Worm (Caenorhabditis elegans) whole organism, L4 larva: ENCODE results near the gene abcx-1.

ENCODE experiments used
- D1046.2 ChIP-seq: fragments of 200-800 bp; sonication (Bioruptor generic); IDR thresholded peaks from 2 replicates; pipeline ENCODE4 v1.3.6; 2022; ENCODE audit warnings: missing genetic modification characterization, missing compliant biosample characterization
- F37D6.2 ChIP-seq: sonication (generic microtip); optimal IDR thresholded peaks from 2 replicates; lab custom pipeline; 2016; ENCODE audit warnings: mild to moderate bottlenecking, missing genetic modification characterization, missing compliant biosample characterization
- R02D3.7 ChIP-seq: fragments of 150-350 bp; sonication (generic microtip); optimal IDR thresholded peaks from 3 replicates; lab custom pipeline; 2014; ENCODE audit warnings: missing biosample characterization, missing genetic modification characterization
- T26A8.4 ChIP-seq: fragments of 200-800 bp; sonication (Bioruptor generic); IDR thresholded peaks from 2 replicates; pipeline ENCODE4 v1.3.6; 2022; ENCODE audit warnings: missing genetic modification characterization, missing compliant biosample characterization
- Y105C5A.15 ChIP-seq: fragments of 200-800 bp; sonication (Bioruptor generic); IDR thresholded peaks from 2 replicates; pipeline ENCODE4 v1.3.6; 2022; ENCODE audit warnings: missing genetic modification characterization, missing compliant biosample characterization
- Y5F2A.4 ChIP-seq: fragments of 200-800 bp; sonication (Bioruptor generic); optimal IDR thresholded peaks from 2 replicates; lab custom pipeline; 2018; ENCODE audit warnings: mild to moderate bottlenecking, missing genetic modification characterization, missing compliant biosample characterization
- ama-1 ChIP-seq: fragments of 150-350 bp; optimal IDR thresholded peaks from 2 replicates; lab custom pipeline; 2014; ENCODE audit warnings: inconsistent platforms, mixed read lengths
- ceh-20 ChIP-seq: fragments of 200-800 bp; sonication (Bioruptor generic); IDR thresholded peaks from 2 replicates; pipeline ENCODE4 v1.3.6; 2022; ENCODE audit warnings: missing genetic modification reagents, missing genetic modification characterization, missing compliant biosample characterization
- ceh-28 ChIP-seq: fragments of 150-350 bp; optimal IDR thresholded peaks from 2 replicates; lab custom pipeline; 2014; ENCODE audit warnings: missing biosample characterization, missing genetic modification reagents, missing genetic modification characterization
- ceh-82 ChIP-seq: sonication (generic microtip); optimal IDR thresholded peaks from 2 replicates; lab custom pipeline; 2017; ENCODE audit warnings: missing biosample characterization, missing genetic modification characterization
- cey-2 ChIP-seq: sonication (generic microtip); optimal IDR thresholded peaks from 3 replicates; lab custom pipeline; 2017; ENCODE audit warnings: missing genetic modification characterization, mild to moderate bottlenecking, missing compliant biosample characterization, antibody characterized with exemption, borderline replicate concordance; ENCODE audit not compliant: insufficient read depth
- daf-12 ChIP-seq: fragments of 150-350 bp; optimal IDR thresholded peaks from 2 replicates; lab custom pipeline; 2014; ENCODE audit warnings: missing biosample characterization, missing genetic modification reagents, missing genetic modification characterization
- dmd-6 ChIP-seq: fragments of 200-800 bp; sonication (Bioruptor generic); IDR thresholded peaks from 2 replicates; pipeline ENCODE4 v1.3.6; 2022; ENCODE audit warnings: missing genetic modification reagents, missing genetic modification characterization, missing compliant biosample characterization
- dmd-9 ChIP-seq: fragments of 200-800 bp; sonication (Bioruptor generic); IDR thresholded peaks from 2 replicates; pipeline ENCODE4 v1.3.6; 2022; ENCODE audit warnings: missing genetic modification reagents, missing genetic modification characterization, missing compliant biosample characterization
- duxl-1 ChIP-seq: sonication (generic microtip); optimal IDR thresholded peaks from 2 replicates; lab custom pipeline; 2016; ENCODE audit warnings: mild to moderate bottlenecking, missing genetic modification characterization, moderate library complexity, missing compliant biosample characterization; ENCODE audit not compliant: poor library complexity
- dve-1 ChIP-seq: sonication (generic microtip); optimal IDR thresholded peaks from 2 replicates; lab custom pipeline; 2017; ENCODE audit warnings: antibody characterized with exemption, mild to moderate bottlenecking, missing genetic modification characterization, missing compliant biosample characterization; ENCODE audit not compliant: insufficient read depth
- fkh-10 ChIP-seq: fragments of 150-350 bp; optimal IDR thresholded peaks from 2 replicates; lab custom pipeline; 2014; ENCODE audit warnings: missing biosample characterization, missing genetic modification reagents, missing genetic modification characterization
- hlh-11 ChIP-seq: fragments of 200-800 bp; sonication (Bioruptor generic); optimal IDR thresholded peaks from 2 replicates; lab custom pipeline; 2018; ENCODE audit warnings: mild to moderate bottlenecking, missing genetic modification characterization, missing compliant biosample characterization
- jun-1 ChIP-seq: fragments of 150-350 bp; optimal IDR thresholded peaks from 2 replicates; lab custom pipeline; 2014; ENCODE audit warnings: missing biosample characterization, missing genetic modification reagents, missing genetic modification characterization
- mxl-2 ChIP-seq: fragments of 200-800 bp; sonication (Bioruptor generic); conservative IDR thresholded peaks from 2 replicates; pipeline ENCODE4 v1.3.6; 2022; ENCODE audit warnings: missing genetic modification reagents, missing genetic modification characterization, missing compliant biosample characterization
- nhr-10 ChIP-seq: fragments of 150-350 bp; optimal IDR thresholded peaks from 2 replicates; lab custom pipeline; 2014; ENCODE audit warnings: missing biosample characterization, missing genetic modification characterization
- nhr-11 ChIP-seq: fragments of 150-350 bp; optimal IDR thresholded peaks from 2 replicates; lab custom pipeline; 2014; ENCODE audit warnings: missing biosample characterization, missing genetic modification characterization
- nhr-111 ChIP-seq: fragments of 200-800 bp; sonication (Bioruptor generic); optimal IDR thresholded peaks from 2 replicates; lab custom pipeline; 2018; ENCODE audit warnings: mild to moderate bottlenecking, missing genetic modification characterization, missing compliant biosample characterization
- nhr-28 ChIP-seq: fragments of 150-350 bp; optimal IDR thresholded peaks from 2 replicates; lab custom pipeline; 2014; ENCODE audit warnings: missing biosample characterization, missing genetic modification characterization
- nhr-41 ChIP-seq: fragments of 200-800 bp; sonication (Bioruptor generic); IDR thresholded peaks from 2 replicates; pipeline ENCODE4 v1.3.6; 2022; ENCODE audit warnings: missing genetic modification reagents, missing genetic modification characterization, missing compliant biosample characterization
- nhr-42 ChIP-seq: fragments of 200-800 bp; sonication (Bioruptor generic); IDR thresholded peaks from 2 replicates; pipeline ENCODE4 v1.3.6; 2022; ENCODE audit warnings: missing genetic modification characterization, missing compliant biosample characterization
- nhr-76 ChIP-seq: fragments of 150-350 bp; optimal IDR thresholded peaks from 2 replicates; lab custom pipeline; 2014; ENCODE audit warnings: missing biosample characterization, missing genetic modification characterization
- php-3 ChIP-seq: fragments of 200-800 bp; sonication (Bioruptor generic); IDR thresholded peaks from 2 replicates; pipeline ENCODE4 v1.3.6; 2022; ENCODE audit warnings: missing genetic modification reagents, missing genetic modification characterization, missing compliant biosample characterization
- pqm-1 ChIP-seq: sonication (generic microtip); optimal IDR thresholded peaks from 2 replicates; lab custom pipeline; 2017; ENCODE audit warnings: missing biosample characterization, missing genetic modification characterization
- set-16 ChIP-seq: fragments of 200-800 bp; sonication (Bioruptor generic); IDR thresholded peaks from 2 replicates; pipeline ENCODE4 v1.3.6; 2022; ENCODE audit warnings: missing genetic modification reagents, missing genetic modification characterization, missing compliant biosample characterization
- skn-1 ChIP-seq: fragments of 150-350 bp; optimal IDR thresholded peaks from 2 replicates; lab custom pipeline; 2014; ENCODE audit warnings: missing biosample characterization, missing genetic modification characterization
- snpc-1.2 ChIP-seq: fragments of 200-800 bp; sonication (Bioruptor generic); IDR thresholded peaks from 2 replicates; pipeline ENCODE4 v1.3.6; 2022; ENCODE audit warnings: missing genetic modification reagents, missing genetic modification characterization, missing compliant biosample characterization
- spr-1 ChIP-seq: sonication (generic microtip); optimal IDR thresholded peaks from 2 replicates; lab custom pipeline; 2016; ENCODE audit warnings: mild to moderate bottlenecking, missing genetic modification characterization, missing compliant biosample characterization
- tra-1 ChIP-seq: fragments of 200-800 bp; sonication (Bioruptor generic); IDR thresholded peaks from 2 replicates; pipeline ENCODE4 v1.3.6; 2022; ENCODE audit warnings: missing genetic modification reagents, missing genetic modification characterization, missing compliant biosample characterization
- unc-130 ChIP-seq: sonication (generic microtip); optimal IDR thresholded peaks from 2 replicates; lab custom pipeline; 2016; ENCODE audit warnings: missing genetic modification reagents, missing genetic modification characterization, missing compliant biosample characterization
- unc-62 ChIP-seq, 3 experiments: fragments of 150-350 bp in 1 of 3; sonication (generic microtip); optimal IDR thresholded peaks in 2 of 3; peaks in 1 of 3; 1 replicate in 1 of 3; 2 replicates in 2 of 3; lab custom pipeline; 2014 to 2017; ENCODE audit warnings: missing biosample characterization in 3 of 3, missing genetic modification characterization in 3 of 3, missing genetic modification reagents in 3 of 3, missing genotype in 1 of 3

Gene abcx-1

DNA sequence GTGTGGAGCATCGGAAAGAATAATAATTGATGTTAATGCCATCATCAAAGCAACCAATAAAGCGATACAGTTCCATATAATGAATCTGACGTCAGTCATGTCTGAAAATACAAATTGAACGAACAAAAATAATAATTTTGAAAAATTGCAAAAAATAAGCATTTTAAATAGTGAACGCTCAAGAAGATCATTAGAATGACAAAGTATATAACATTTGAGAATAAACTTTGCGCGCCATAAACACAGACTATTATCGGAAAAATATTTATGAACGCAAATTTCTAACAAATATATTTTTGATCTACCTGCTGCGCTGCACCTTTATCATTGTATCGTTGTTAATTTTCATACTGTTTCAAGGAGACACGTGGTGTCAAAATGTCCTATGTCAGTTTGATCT lies 30.5 kb upstream of the abcx-1 start, which contains the start of gene R05G9.3:
TSS of gene R05G9.3 (minus strand) at position 101 of the 400 bp plus-strand sequence.
- TF ChIP-seq tra-1 (no peak), ceh-82 (tag; lab: Kevin White, UChicago) (no peak), snpc-1.2 (GFP tag; lab: Robert Waterston, UW) (no peak), hlh-11 (no peak), nhr-41 (GFP tag; lab: Robert Waterston, UW) (no peak), ama-1 (lab: Kevin White, UChicago) (no peak), ceh-28 (tag; lab: Kevin White, UChicago) (no peak), T26A8.4 (GFP tag; lab: Robert Waterston, UW) (no peak), ceh-20 (no peak), dmd-6 (GFP tag; lab: Robert Waterston, UW) (no peak), dve-1 (tag; lab: Kevin White, UChicago) (no peak), jun-1 (no peak)
- TF ChIP-seq, all 104 proteins: peak for 0

DNA sequence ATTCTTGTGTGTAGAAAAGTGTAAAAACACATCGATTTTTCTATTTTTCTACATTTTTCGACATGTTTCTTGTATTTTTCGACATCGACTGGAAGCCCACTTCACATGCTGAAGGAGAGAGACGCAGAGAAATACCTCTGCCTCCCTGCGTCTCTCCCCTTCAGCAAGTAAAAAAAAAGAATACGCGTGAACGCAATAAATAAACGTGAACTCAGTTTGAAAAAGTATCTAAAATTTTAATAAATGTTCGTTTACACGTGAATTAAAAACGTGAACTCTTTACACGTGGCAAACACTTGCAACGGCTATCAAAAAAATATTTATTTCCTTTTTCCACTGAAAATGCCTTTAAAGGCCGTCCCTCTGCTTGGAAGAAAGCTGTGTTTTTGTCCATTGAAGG lies 29.1 kb upstream of the abcx-1 start, which contains the start of gene R05G9.1:
TSS of gene R05G9.1 (plus strand) at position 343 of the 400 bp plus-strand sequence.
- TF ChIP-seq skn-1 (tag; lab: Kevin White, UChicago) (no peak), set-16 (GFP tag; lab: Robert Waterston, UW) (no peak)

DNA sequence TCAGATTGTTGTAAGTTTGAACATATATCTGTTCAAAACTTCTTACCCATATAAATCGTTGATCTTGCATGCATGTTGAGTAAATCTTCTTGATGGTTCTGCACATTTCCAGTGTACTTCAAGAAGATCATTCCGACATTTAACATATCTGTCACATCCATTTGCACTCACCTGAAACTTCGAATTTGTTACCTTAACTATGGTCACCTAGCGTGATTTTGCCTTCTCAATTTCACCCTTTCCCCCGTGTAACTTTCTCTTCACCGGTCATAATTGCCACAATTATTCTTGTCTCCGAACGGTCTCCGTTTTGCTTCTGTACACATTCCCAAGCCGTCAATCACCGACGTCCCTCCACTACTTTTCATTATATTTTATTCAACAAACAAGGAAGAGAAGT lies 18.6 kb upstream of the abcx-1 start:
- peak in 1 of 2 experiments; percentile 94 for TF ChIP-seq unc-62 (GFP tag; optimal IDR thresholded peaks at IDR 0.05 in 1 of 2; lab: Kevin White, UChicago)
- TF ChIP-seq unc-62 (tag; optimal IDR thresholded peaks at IDR 0.05; lab: Kevin White, UChicago), result no peak
- no peak for TF ChIP-seq daf-12 (tag; lab: Kevin White, UChicago)

DNA sequence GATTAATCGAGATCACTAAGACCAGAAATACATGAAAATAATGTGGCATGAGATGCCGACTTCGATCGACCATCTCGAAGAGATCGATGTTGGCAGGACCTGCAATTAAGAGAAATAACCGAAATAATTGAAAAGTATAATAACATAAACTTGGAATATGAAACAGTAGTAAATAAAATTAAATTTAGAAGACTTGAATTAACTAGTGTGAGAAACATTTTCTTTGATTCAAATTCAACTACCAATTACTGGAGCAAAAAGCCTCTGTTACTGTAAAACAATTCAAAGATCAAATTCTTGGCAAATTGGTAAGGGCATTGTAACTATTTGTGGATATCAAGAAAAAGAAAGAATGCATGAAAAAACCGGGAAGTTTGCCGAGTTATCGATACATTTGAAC lies 18.1 kb upstream of the abcx-1 start, which contains the start of gene R05G9R.1:
TSS of gene R05G9R.1 (minus strand) at position 101 of the 400 bp plus-strand sequence.
- TF ChIP-seq cey-2 (no peak), duxl-1 (tag; lab: Kevin White, UChicago) (no peak), fkh-10 (GFP tag; lab: Kevin White, UChicago) (no peak), nhr-10 (tag; lab: Kevin White, UChicago) (no peak), php-3 (GFP tag; lab: Robert Waterston, UW) (no peak), pqm-1 (tag; lab: Kevin White, UChicago) (no peak), jun-1 (no peak), dmd-9 (no peak), nhr-11 (tag; lab: Kevin White, UChicago) (no peak), Y105C5A.15 (GFP tag; lab: Robert Waterston, UW) (no peak), Y5F2A.4 (GFP tag; lab: Kevin White, UChicago) (no peak), R02D3.7 (no peak), F37D6.2 (tag; lab: Kevin White, UChicago) (no peak), D1046.2 (GFP tag; lab: Robert Waterston, UW) (no peak), unc-130 (GFP tag; lab: Kevin White, UChicago) (no peak)

DNA sequence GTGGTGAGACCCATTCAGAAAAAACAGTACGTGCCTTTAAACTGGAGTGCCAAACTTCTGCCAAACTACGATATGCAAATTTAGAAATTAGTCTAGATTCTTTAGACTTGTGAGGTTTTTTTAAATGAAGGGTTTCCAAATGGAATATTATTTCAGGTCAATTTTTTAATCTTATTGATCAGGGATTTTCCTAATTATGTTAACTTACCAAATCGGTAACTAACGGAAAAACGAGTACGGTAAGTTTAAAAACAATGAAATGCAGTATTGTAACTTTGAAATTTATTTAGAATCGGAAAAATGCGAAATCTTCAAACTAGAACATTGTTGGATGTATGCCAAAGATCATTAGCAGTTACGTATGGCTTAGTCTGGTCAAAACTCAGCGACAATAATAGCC lies 15.7 kb upstream of the abcx-1 start, which contains the start of gene C56E6.7:
TSS of gene C56E6.7 (plus strand) at position 301 of the 400 bp plus-strand sequence.
- no peak for TF ChIP-seq mxl-2
- TF ChIP-seq nhr-111 (GFP tag; lab: Kevin White, UChicago), result no peak
- TF ChIP-seq nhr-42 (GFP tag; lab: Robert Waterston, UW), result no peak
- no peak for TF ChIP-seq nhr-28 (tag; lab: Kevin White, UChicago)
- TF ChIP-seq T26A8.4 (GFP tag; lab: Robert Waterston, UW), result no peak
- no peak for TF ChIP-seq jun-1
- TF ChIP-seq spr-1 (tag; lab: Kevin White, UChicago), result no peak
- TF ChIP-seq unc-62 (GFP tag; optimal IDR thresholded peaks at IDR 0.05 in 1 of 2; lab: Kevin White, UChicago), result no peak
- TF ChIP-seq unc-62 (tag; optimal IDR thresholded peaks at IDR 0.05; lab: Kevin White, UChicago), result no peak
- TF ChIP-seq nhr-76 (tag; lab: Kevin White, UChicago), result no peak
- no peak for TF ChIP-seq D1046.2 (GFP tag; lab: Robert Waterston, UW)
- TF ChIP-seq dmd-6 (GFP tag; lab: Robert Waterston, UW), result no peak
